Fruit fly (Drosophila melanogaster): ENCODE data around the gene lsn.

lsn gene

DNA sequence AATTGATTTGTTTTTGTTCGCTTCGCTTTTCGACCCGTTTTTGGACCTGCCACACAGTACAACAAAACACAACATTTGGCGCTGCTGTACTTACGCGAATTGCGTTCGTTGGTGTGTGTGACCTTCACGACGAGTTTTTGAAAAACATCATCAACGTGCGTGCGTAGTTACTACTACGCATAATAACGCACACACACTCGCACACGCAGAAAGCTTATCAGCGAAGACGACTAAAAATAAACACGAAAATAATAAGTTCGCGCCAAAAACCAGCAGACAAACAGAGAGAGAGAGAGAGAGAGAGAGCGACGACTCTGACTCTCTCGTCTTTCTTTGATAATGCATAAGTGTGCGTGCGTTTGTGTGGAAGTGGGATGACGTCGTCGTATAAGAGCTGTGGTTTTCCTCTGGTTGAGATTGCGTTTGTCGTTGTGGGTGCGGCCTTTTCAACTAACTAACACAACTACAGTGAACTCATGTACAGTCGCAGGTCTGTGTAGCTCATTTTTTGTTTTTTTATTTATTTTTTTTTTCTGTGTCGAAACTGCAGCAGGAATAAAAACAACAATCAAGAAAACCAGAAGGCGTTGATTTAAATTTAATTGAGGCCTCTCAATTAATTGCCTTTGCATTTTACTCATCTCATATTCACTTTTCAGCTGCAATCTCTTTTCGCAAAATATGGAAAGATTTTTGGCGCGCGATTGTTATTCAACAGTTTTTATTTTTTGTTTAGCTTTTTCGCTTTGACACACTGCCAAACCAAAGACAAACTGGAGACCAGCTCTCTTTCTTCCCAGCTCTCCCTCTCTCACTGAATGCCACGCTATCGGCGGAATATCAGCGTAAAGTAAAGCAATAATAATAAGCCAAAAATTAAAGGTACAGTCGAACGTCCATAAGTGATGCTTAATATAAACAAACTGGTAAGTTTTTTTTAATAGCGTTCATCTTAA, 11.1 kb upstream of the lsn start (continued):
- TF ChIP-seq seq (GFP tag; IDR thresholded peaks at IDR 0.05) (peak; percentile 30; the same call in 1 of the 2 replicates), vfl (GFP tag; optimal IDR thresholded peaks at IDR 0.05) (no peak), CG7745 (tag; optimal IDR thresholded peaks at IDR 0.05) (peak; percentile 9), wdn (GFP tag; IDR thresholded peaks at IDR 0.05) (peak; percentile 28), Optix (GFP tag; IDR thresholded peaks at IDR 0.05) (no peak), wor (GFP tag; IDR thresholded peaks at IDR 0.05) (no peak), CG11247 (GFP tag; IDR thresholded peaks at IDR 0.05) (no peak), CG11456 (GFP tag; IDR thresholded peaks at IDR 0.05) (no peak), CG4730 (GFP tag; IDR thresholded peaks at IDR 0.05) (no peak), CG8388 (GFP tag; optimal IDR thresholded peaks at IDR 0.05) (no peak), Fer3 (tag; optimal IDR thresholded peaks at IDR 0.05) (no peak), abd-A (tag; optimal IDR thresholded peaks at IDR 0.05) (peak; percentile 88), CG12659 (GFP tag; optimal IDR thresholded peaks at IDR 0.05) (no peak), CG17802 (tag; optimal IDR thresholded peaks at IDR 0.05) (peak; percentile 30), CG4282 (GFP tag; optimal IDR thresholded peaks at IDR 0.05) (no peak), Hr78 (GFP tag; optimal IDR thresholded peaks at IDR 0.05) (peak in 1 of 2 experiments; percentile 54), Ptx1 (GFP tag; IDR thresholded peaks at IDR 0.05) (0 out of 2 replicates have a peak, but pooled peaks have one; percentile 17), CG18476 (GFP tag; optimal IDR thresholded peaks at IDR 0.05) (no peak), CoRest (tag; optimal IDR thresholded peaks at IDR 0.05) (no peak), pb (GFP tag; optimal IDR thresholded peaks at IDR 0.05) (no peak), jing (GFP tag; optimal IDR thresholded peaks at IDR 0.05) (no peak), Side (GFP tag; optimal IDR thresholded peaks at IDR 0.05) (no peak), stc (GFP tag; IDR thresholded peaks at IDR 0.05) (peak; percentile 14; the same call in 1 of the 2 replicates), CG2875 (GFP tag; optimal IDR thresholded peaks at IDR 0.05) (no peak), lov (optimal IDR thresholded peaks at IDR 0.05) (no peak), lov (GFP tag; IDR thresholded peaks at IDR 0.05) (0 out of 3 replicates have a peak, but pooled peaks have one; percentile 70), sug (tag; optimal IDR thresholded peaks at IDR 0.05) (peak; percentile 44), Mrtf (GFP tag; IDR thresholded peaks at IDR 0.05) (no peak), fd102C (GFP tag; optimal IDR thresholded peaks at IDR 0.05) (no peak), CG17912 (GFP tag; optimal IDR thresholded peaks at IDR 0.05) (no peak), chm (GFP tag; IDR thresholded peaks at IDR 0.05) (peak; percentile 45), unc-4 (GFP tag; IDR thresholded peaks at IDR 0.05; ENCODE audit: partially characterized antibody) (peak; percentile 34; the same call in 1 of the 2 replicates), emc (GFP tag; optimal IDR thresholded peaks at IDR 0.05) (no peak), CG33213 (GFP tag; optimal IDR thresholded peaks at IDR 0.05) (no peak), caup (GFP tag; optimal IDR thresholded peaks at IDR 0.05; ENCODE audit: severe bottlenecking) (no peak), mld (GFP tag; IDR thresholded peaks at IDR 0.05; ENCODE audit: partially characterized antibody) (no peak), Ets97D (GFP tag; optimal IDR thresholded peaks at IDR 0.05) (no peak), Oli (tag; optimal IDR thresholded peaks at IDR 0.05) (no peak), CG1832 (GFP tag; optimal IDR thresholded peaks at IDR 0.05) (peak; percentile 66), CG8359 (GFP tag; optimal IDR thresholded peaks at IDR 0.05; ENCODE audit: borderline replicate concordance) (no peak), tx (GFP tag; optimal IDR thresholded peaks at IDR 0.05) (no peak), CG3065 (GFP tag; optimal IDR thresholded peaks at IDR 0.05) (no peak), CG6854 (GFP tag; optimal IDR thresholded peaks at IDR 0.05) (no peak), tll (GFP tag; optimal IDR thresholded peaks at IDR 0.05) (no peak), tin (GFP tag; optimal IDR thresholded peaks at IDR 0.05) (no peak), ap (GFP tag; IDR thresholded peaks at IDR 0.05) (no peak), vvl (GFP tag; IDR thresholded peaks at IDR 0.05) (peak; percentile 55), bsh (GFP tag; optimal IDR thresholded peaks at IDR 0.05) (peak in 1 of 2 experiments; percentile 46)
